Worm (Caenorhabditis elegans): ENCODE data around the gene dyf-4.
A peak's percentile ranks its signal among the peaks of the same experiment; 100 is the strongest.

The dyf-4 gene

DNA sequence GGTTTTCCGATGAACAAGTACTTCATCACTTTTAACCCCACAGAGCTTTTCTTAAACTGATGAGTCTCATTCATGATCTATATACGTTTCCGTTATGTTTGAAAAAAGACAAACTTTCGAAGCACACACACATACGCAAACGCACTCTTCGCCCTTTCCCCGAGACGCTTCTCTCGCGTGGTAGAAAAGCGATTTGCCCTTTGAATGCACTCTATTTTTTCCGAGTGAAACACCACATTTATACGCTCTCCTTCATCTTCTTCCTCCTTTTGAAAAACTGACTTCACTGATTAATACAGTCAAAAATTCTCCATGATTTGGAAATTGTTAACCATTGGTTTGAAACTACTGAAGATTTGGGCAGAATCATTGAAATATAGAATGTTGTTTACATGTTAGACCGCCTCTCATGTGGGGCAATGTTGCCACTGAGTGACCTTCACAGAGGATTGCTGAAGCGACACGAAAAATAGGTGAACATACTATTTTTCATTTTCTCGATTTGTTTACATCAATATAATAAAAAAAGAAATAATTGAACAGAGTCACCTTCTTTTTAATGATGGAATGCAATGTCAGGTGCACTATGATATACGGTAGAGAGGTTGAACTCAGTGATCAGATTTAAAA, 11.0 kb upstream of the dyf-4 start:
- TF ChIP-seq egl-27 (tag; optimal IDR thresholded peaks at IDR 0.05): no peak
- TF ChIP-seq xbp-1 (tag; optimal IDR thresholded peaks at IDR 0.05): no peak
- peak; percentile 78 for TF ChIP-seq nhr-85 (tag)
- peak; percentile 3 for TF ChIP-seq nhr-71 (tag; optimal IDR thresholded peaks at IDR 0.05)
- no peak for TF ChIP-seq nhr-47 (tag; optimal IDR thresholded peaks at IDR 0.05)
- TF ChIP-seq elt-3 (tag; optimal IDR thresholded peaks at IDR 0.05): peak in 1 of 6 experiments; percentile 26
- TF ChIP-seq zip-4 (GFP tag; optimal IDR thresholded peaks at IDR 0.05): no peak
- TF ChIP-seq mep-1 (tag; optimal IDR thresholded peaks at IDR 0.05): peak; percentile 27
- peak; percentile 47 for TF ChIP-seq nhr-20 (tag; optimal IDR thresholded peaks at IDR 0.05)
- peak; percentile 54 for TF ChIP-seq blmp-1 (tag; optimal IDR thresholded peaks at IDR 0.05)
- TF ChIP-seq snu-23 (GFP tag; optimal IDR thresholded peaks at IDR 0.05): peak; percentile 21
- TF ChIP-seq lin-14 (GFP tag; optimal IDR thresholded peaks at IDR 0.05): peak; percentile 59

DNA sequence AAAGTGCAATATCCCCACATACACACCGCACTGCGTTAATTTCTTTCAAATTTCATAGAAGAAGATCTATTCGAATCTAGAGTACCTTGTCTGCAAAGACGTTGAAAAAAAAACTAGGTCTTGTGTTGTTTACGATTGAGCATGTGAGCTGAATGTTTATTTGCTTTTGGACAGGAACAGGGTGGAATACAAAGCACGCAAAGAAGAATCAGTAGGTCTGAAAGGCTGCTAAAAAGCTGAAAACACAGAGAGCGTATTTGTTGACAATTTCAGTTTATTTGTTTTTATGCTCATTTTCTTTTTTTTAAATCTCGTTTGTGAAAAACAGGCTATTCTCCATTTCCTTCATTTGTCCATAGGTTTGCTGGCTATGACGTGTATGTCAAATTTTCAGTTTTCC, 9.4 kb upstream of the dyf-4 start:
- no peak for TF ChIP-seq dsc-1 (tag; optimal IDR thresholded peaks at IDR 0.05)
- no peak for TF ChIP-seq nhr-90 (tag; optimal IDR thresholded peaks at IDR 0.05; ENCODE audit: poor library complexity)
- TF ChIP-seq egl-13 (tag; optimal IDR thresholded peaks at IDR 0.05): no peak
- no peak for TF ChIP-seq grh-1 (GFP tag; IDR thresholded peaks at IDR 0.05)
- no peak for TF ChIP-seq nhr-12 (tag; optimal IDR thresholded peaks at IDR 0.05)
- no peak for TF ChIP-seq pax-3 (tag; optimal IDR thresholded peaks at IDR 0.05)
- TF ChIP-seq snpc-4 (tag; optimal IDR thresholded peaks at IDR 0.05): no peak
- no peak for TF ChIP-seq C16A3.4 (tag; optimal IDR thresholded peaks at IDR 0.05)
- TF ChIP-seq lir-3 (tag; optimal IDR thresholded peaks at IDR 0.05; ENCODE audit: poor library complexity): no peak
- TF ChIP-seq hlh-4 (tag; optimal IDR thresholded peaks at IDR 0.05): no peak

DNA sequence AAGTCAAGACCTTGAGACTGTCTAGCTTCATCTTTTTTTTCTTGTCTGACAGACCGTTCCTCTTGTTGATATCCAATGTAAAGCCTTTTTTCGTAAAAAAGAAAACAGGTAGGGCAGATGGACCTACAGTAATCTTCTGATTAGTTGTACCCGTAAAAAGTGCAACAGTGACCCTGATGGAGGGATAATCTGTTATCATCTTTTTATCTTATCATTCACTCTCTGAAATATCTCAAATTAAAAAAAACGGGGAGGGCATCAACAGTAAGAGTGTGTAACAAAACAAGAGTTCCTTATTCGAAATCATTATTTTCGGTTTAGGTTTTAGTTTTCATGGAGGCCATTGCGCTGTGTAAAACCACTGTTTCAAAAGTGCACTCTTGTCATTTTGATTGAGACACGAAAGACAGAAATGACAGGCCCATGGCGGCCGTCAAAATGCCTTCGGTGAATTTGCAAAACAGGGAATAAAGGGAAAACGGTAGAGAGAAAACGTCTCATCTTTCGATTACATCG, 8.2 kb upstream of the dyf-4 start:
- no peak for TF ChIP-seq nhr-71 (tag; optimal IDR thresholded peaks at IDR 0.05)
- TF ChIP-seq ets-5 (GFP tag; IDR thresholded peaks at IDR 0.05): no peak
- TF ChIP-seq ama-1 (optimal IDR thresholded peaks at IDR 0.05): no peak
- no peak for TF ChIP-seq fos-1 (tag; optimal IDR thresholded peaks at IDR 0.05)
- no peak for TF ChIP-seq ceh-8 (GFP tag; optimal IDR thresholded peaks at IDR 0.05)
- TF ChIP-seq ces-1 (GFP tag; optimal IDR thresholded peaks at IDR 0.05): no peak
- no peak for TF ChIP-seq unc-130 (tag; optimal IDR thresholded peaks at IDR 0.05)
- TF ChIP-seq hpl-2 (GFP tag; optimal IDR thresholded peaks at IDR 0.05): no peak
- no peak for TF ChIP-seq lin-39 (tag; optimal IDR thresholded peaks at IDR 0.05)
- no peak for TF ChIP-seq tbx-2 (tag; optimal IDR thresholded peaks at IDR 0.05)
- TF ChIP-seq vab-15 (tag; optimal IDR thresholded peaks at IDR 0.05): no peak
- no peak for TF ChIP-seq efl-1 (optimal IDR thresholded peaks at IDR 0.05)
- peak in 1 of 2 experiments; percentile 22 for TF ChIP-seq efl-1 (GFP tag; optimal IDR thresholded peaks at IDR 0.05 in 1 of 2)
- no peak for TF ChIP-seq nhr-90 (tag; optimal IDR thresholded peaks at IDR 0.05; ENCODE audit: poor library complexity)
- TF ChIP-seq ztf-11 (tag; optimal IDR thresholded peaks at IDR 0.05): no peak
- TF ChIP-seq nhr-76 (tag; optimal IDR thresholded peaks at IDR 0.05): no peak
- TF ChIP-seq efl-3 (GFP tag; optimal IDR thresholded peaks at IDR 0.05): no peak
- no peak for TF ChIP-seq unc-62 (GFP tag; optimal IDR thresholded peaks at IDR 0.05)
- TF ChIP-seq elt-3 (tag; optimal IDR thresholded peaks at IDR 0.05): peak in 5 of 6 experiments; percentile 63 to 86 (median 80)
- TF ChIP-seq lir-3 (tag; optimal IDR thresholded peaks at IDR 0.05; ENCODE audit: poor library complexity): no peak
- no peak for TF ChIP-seq ceh-88 (GFP tag; IDR thresholded peaks at IDR 0.05)
- no peak for TF ChIP-seq nhr-47 (tag; optimal IDR thresholded peaks at IDR 0.05)
- no peak for TF ChIP-seq elt-2 (tag; optimal IDR thresholded peaks at IDR 0.05)
- TF ChIP-seq ztf-4 (tag; optimal IDR thresholded peaks at IDR 0.05): no peak
- TF ChIP-seq nhr-20 (tag; optimal IDR thresholded peaks at IDR 0.05): peak; percentile 23
- TF ChIP-seq nhr-84 (tag; optimal IDR thresholded peaks at IDR 0.05): no peak
- TF ChIP-seq sox-4 (tag; optimal IDR thresholded peaks at IDR 0.05): no peak
- TF ChIP-seq nhr-85 (tag): peak; percentile 75
- no peak for TF ChIP-seq lin-35 (GFP tag; optimal IDR thresholded peaks at IDR 0.05)
- TF ChIP-seq lsy-2 (tag; optimal IDR thresholded peaks at IDR 0.05): no peak
- TF ChIP-seq dpl-1 (GFP tag; optimal IDR thresholded peaks at IDR 0.05): no peak
- no peak for TF ChIP-seq pag-3 (tag; optimal IDR thresholded peaks at IDR 0.05; ENCODE audit: borderline replicate concordance, insufficient read depth)
- no peak for TF ChIP-seq hlh-4 (tag; optimal IDR thresholded peaks at IDR 0.05)
- TF ChIP-seq mef-2 (tag; optimal IDR thresholded peaks at IDR 0.05): no peak
